Fruit fly (Drosophila melanogaster) whole organism, embryonic: ENCODE measurements around the gene yps.

Experiments
- Atf3 ChIP-seq: fragments of 200-800 bp; sonication (Bioruptor generic); optimal IDR thresholded peaks from 3 replicates; lab custom pipeline; 2016; ENCODE audit warnings: missing biosample characterization, missing genetic modification characterization
- Atf6 ChIP-seq: fragments of 200-800 bp; sonication (Bioruptor generic); IDR thresholded peaks from 2 replicates; pipeline ENCODE4 v1.3.6; 2022; ENCODE audit warnings: missing biosample characterization, missing genetic modification characterization
- Awh ChIP-seq: fragments of 200-800 bp; sonication (Bioruptor generic); IDR thresholded peaks from 2 replicates; pipeline ENCODE4, ENCODE4 v1.3.6; 2022; ENCODE audit warnings: missing biosample characterization, missing genetic modification characterization
- C15 ChIP-seq: fragments of 200-800 bp; sonication (Bioruptor generic); IDR thresholded peaks from 3 replicates; pipeline ENCODE4 v1.3.6; 2022; ENCODE audit warnings: missing biosample characterization, missing genetic modification characterization
- CG1024 ChIP-seq: fragments of 200-800 bp; sonication (Bioruptor generic); IDR thresholded peaks from 2 replicates; pipeline ENCODE4 v1.3.6; 2022; ENCODE audit warnings: missing biosample characterization, missing genetic modification characterization
- CG10959 ChIP-seq: fragments of 200-800 bp; sonication (Bioruptor generic); IDR thresholded peaks from 2 replicates; pipeline ENCODE4 v1.3.6; 2022; ENCODE audit warnings: missing biosample characterization, missing genetic modification characterization
- CG11504 ChIP-seq: fragments of 200-800 bp; sonication (Bioruptor generic); optimal IDR thresholded peaks from 3 replicates; lab custom pipeline; 2019; ENCODE audit warnings: missing biosample characterization, mild to moderate bottlenecking, missing genetic modification characterization, moderate library complexity
- CG12071 ChIP-seq: fragments of 200-800 bp; sonication (Bioruptor generic); optimal IDR thresholded peaks from 3 replicates; lab custom pipeline; 2018; ENCODE audit warnings: missing biosample characterization, mild to moderate bottlenecking, missing genetic modification characterization
- CG12155 ChIP-seq: fragments of 200-800 bp; sonication (Bioruptor generic); optimal IDR thresholded peaks from 3 replicates; lab custom pipeline; 2016; ENCODE audit warnings: missing biosample characterization, missing genetic modification characterization
- CG13775 ChIP-seq: fragments of 200-800 bp; sonication (Bioruptor generic); optimal IDR thresholded peaks from 3 replicates; lab custom pipeline; 2017; ENCODE audit warnings: missing biosample characterization, mild to moderate bottlenecking, missing genetic modification characterization
- CG1602 ChIP-seq: fragments of 200-800 bp; sonication (Bioruptor generic); optimal IDR thresholded peaks from 3 replicates; lab custom pipeline; 2016; ENCODE audit warnings: missing biosample characterization, missing genetic modification characterization
- CG16813 ChIP-seq: fragments of 200-800 bp; sonication (Bioruptor generic); IDR thresholded peaks from 3 replicates; pipeline ENCODE4 v1.3.6; 2022; ENCODE audit warnings: missing biosample characterization, missing genetic modification characterization; ENCODE audit not compliant: partially characterized antibody
- CG16815 ChIP-seq: fragments of 200-800 bp; sonication (Bioruptor generic); optimal IDR thresholded peaks from 3 replicates; lab custom pipeline; 2017; ENCODE audit warnings: missing biosample characterization, mild to moderate bottlenecking, missing genetic modification characterization
- CG1792 ChIP-seq: fragments of 200-800 bp; sonication (Bioruptor generic); optimal IDR thresholded peaks from 2 replicates; lab custom pipeline; 2016; ENCODE audit warnings: missing biosample characterization, missing genetic modification characterization
- CG18262 ChIP-seq: fragments of 200-800 bp; optimal IDR thresholded peaks from 3 replicates; lab custom pipeline; 2019; ENCODE audit warnings: missing biosample characterization, mild to moderate bottlenecking, missing genetic modification characterization, moderate library complexity
- CG31388 ChIP-seq: fragments of 200-800 bp; sonication (Bioruptor generic); optimal IDR thresholded peaks from 2 replicates; lab custom pipeline; 2016; ENCODE audit warnings: missing biosample characterization, missing genetic modification characterization
- CG43689 ChIP-seq: fragments of 200-800 bp; sonication (Bioruptor generic); IDR thresholded peaks from 2 replicates; pipeline ENCODE4 v1.3.6; 2022; ENCODE audit warnings: missing biosample characterization, missing genetic modification characterization
- CG5180 ChIP-seq: fragments of 200-800 bp; sonication (Bioruptor generic); optimal IDR thresholded peaks from 3 replicates; lab custom pipeline; 2017; ENCODE audit warnings: missing biosample characterization, missing genetic modification characterization, mild to moderate bottlenecking, moderate library complexity, missing genetic modification reagents
- CG7556 ChIP-seq: fragments of 200-800 bp; sonication (Bioruptor generic); optimal IDR thresholded peaks from 2 replicates; lab custom pipeline; 2017; ENCODE audit warnings: missing biosample characterization, mild to moderate bottlenecking, missing genetic modification characterization
- CG7745 ChIP-seq: fragments of 200-800 bp; sonication (Bioruptor generic); optimal IDR thresholded peaks from 2 replicates; lab custom pipeline; 2018; ENCODE audit warnings: missing biosample characterization, mild to moderate bottlenecking, missing genetic modification characterization, moderate library complexity
- CG8944 ChIP-seq: fragments of 200-800 bp; sonication (Bioruptor generic); optimal IDR thresholded peaks from 3 replicates; lab custom pipeline; 2016; ENCODE audit warnings: missing biosample characterization, missing genetic modification characterization
- CG9876 ChIP-seq: fragments of 200-800 bp; sonication (Bioruptor generic); optimal IDR thresholded peaks from 2 replicates; lab custom pipeline; 2016; ENCODE audit warnings: missing biosample characterization, missing genetic modification characterization
- CoRest ChIP-seq: fragments of 200-800 bp; sonication (Bioruptor generic); optimal IDR thresholded peaks from 3 replicates; lab custom pipeline; 2018; ENCODE audit warnings: missing biosample characterization, mild to moderate bottlenecking, missing genetic modification characterization, moderate library complexity
- E2f2 ChIP-seq: fragments of 200-800 bp; sonication (Bioruptor generic); IDR thresholded peaks from 2 replicates; pipeline ENCODE4 v1.3.6; 2022; ENCODE audit warnings: missing biosample characterization, missing genetic modification characterization
- Gug ChIP-seq: fragments of 200-800 bp; sonication (Bioruptor generic); IDR thresholded peaks from 4 replicates; pipeline ENCODE4 v1.3.6; 2022; ENCODE audit warnings: missing biosample characterization, missing genetic modification characterization
- H15 ChIP-seq: fragments of 200-800 bp; sonication (Bioruptor generic); IDR thresholded peaks from 3 replicates; pipeline ENCODE4 v1.3.6; 2022; ENCODE audit warnings: missing biosample characterization, missing genetic modification characterization
- HLH54F ChIP-seq: fragments of 200-800 bp; sonication (Bioruptor generic); optimal IDR thresholded peaks from 3 replicates; lab custom pipeline; 2016; ENCODE audit warnings: missing biosample characterization, missing genetic modification characterization
- Hmr ChIP-seq: fragments of 200-800 bp; sonication (Bioruptor generic); optimal IDR thresholded peaks from 3 replicates; lab custom pipeline; 2017; ENCODE audit warnings: mild to moderate bottlenecking, missing biosample characterization, missing genetic modification reagents, missing genetic modification characterization
- Hmx ChIP-seq: fragments of 200-800 bp; sonication (Bioruptor generic); optimal IDR thresholded peaks from 2 replicates; lab custom pipeline; 2016; ENCODE audit warnings: missing biosample characterization, missing genetic modification characterization
- Hr39 ChIP-seq: fragments of >200 bp; optimal IDR thresholded peaks from 2 replicates; lab custom pipeline; 2017
- Hsf ChIP-seq: fragments of 200-800 bp; sonication (Bioruptor generic); optimal IDR thresholded peaks from 3 replicates; lab custom pipeline; 2016; ENCODE audit warnings: missing biosample characterization, missing genetic modification characterization
- NC2β ChIP-seq: fragments of 200-800 bp; sonication (Bioruptor generic); optimal IDR thresholded peaks from 2 replicates; lab custom pipeline; 2016; ENCODE audit warnings: missing biosample characterization, missing genetic modification characterization
- Nf-YC ChIP-seq: fragments of 200-800 bp; optimal IDR thresholded peaks from 3 replicates; lab custom pipeline; 2019; ENCODE audit warnings: missing biosample characterization, mild to moderate bottlenecking, missing genetic modification characterization, moderate library complexity
- Optix ChIP-seq: fragments of 200-800 bp; sonication (Bioruptor generic); IDR thresholded peaks from 3 replicates; pipeline ENCODE4 v1.3.6; 2022; ENCODE audit warnings: missing biosample characterization, missing genetic modification characterization
- amos ChIP-seq: fragments of 200-800 bp; sonication (Bioruptor generic); IDR thresholded peaks from 2 replicates; pipeline ENCODE4 v1.3.6; 2022; ENCODE audit warnings: missing biosample characterization, missing genetic modification characterization; ENCODE audit not compliant: partially characterized antibody
- az2 ChIP-seq: fragments of 200-800 bp; sonication (Bioruptor generic); optimal IDR thresholded peaks from 3 replicates; lab custom pipeline; 2016; ENCODE audit warnings: missing biosample characterization, missing genetic modification characterization
- btn ChIP-seq: fragments of 200-800 bp; sonication (Bioruptor generic); optimal IDR thresholded peaks from 2 replicates; lab custom pipeline; 2016; ENCODE audit warnings: missing biosample characterization, missing genetic modification characterization
- ci ChIP-seq: fragments of 200-800 bp; sonication (Bioruptor generic); IDR thresholded peaks from 3 replicates; pipeline ENCODE4 v1.3.6; 2022; ENCODE audit warnings: missing biosample characterization, missing genetic modification characterization
- crol ChIP-seq: fragments of 200-800 bp; sonication (Bioruptor generic); IDR thresholded peaks from 2 replicates; pipeline ENCODE4 v1.3.6; 2022; ENCODE audit warnings: missing biosample characterization, missing genetic modification characterization
- fu2 ChIP-seq: fragments of 200-800 bp; sonication (Bioruptor generic); optimal IDR thresholded peaks from 2 replicates; lab custom pipeline; 2016; ENCODE audit warnings: missing biosample characterization, missing genetic modification characterization
- gfzf ChIP-seq: fragments of 200-800 bp; sonication (Bioruptor generic); optimal IDR thresholded peaks from 2 replicates; lab custom pipeline; 2016; ENCODE audit warnings: missing biosample characterization, mild to moderate bottlenecking, missing genetic modification characterization, moderate library complexity
- gsb ChIP-seq: fragments of 200-800 bp; sonication (Bioruptor generic); IDR thresholded peaks from 2 replicates; pipeline ENCODE4 v1.3.6; 2022; ENCODE audit warnings: missing biosample characterization, missing genetic modification characterization
- gt ChIP-seq: fragments of 200-800 bp; sonication (Bioruptor generic); IDR thresholded peaks from 2 replicates; pipeline ENCODE4 v1.3.6; 2022; ENCODE audit warnings: missing biosample characterization, missing genetic modification characterization
- insv ChIP-seq, 2 experiments: fragments of 200-800 bp; sonication (Bioruptor generic); optimal IDR thresholded peaks; 3 replicates each; lab custom pipeline; 2016 to 2018; ENCODE audit warnings: missing biosample characterization in 2 of 2, missing genetic modification characterization in 2 of 2
- mam ChIP-seq: fragments of 200-800 bp; sonication (Bioruptor generic); optimal IDR thresholded peaks from 3 replicates; lab custom pipeline; 2016; ENCODE audit warnings: missing biosample characterization, missing genetic modification characterization
- nau ChIP-seq: fragments of 200-800 bp; sonication (Bioruptor generic); optimal IDR thresholded peaks from 3 replicates; lab custom pipeline; 2017; ENCODE audit warnings: missing biosample characterization, mild to moderate bottlenecking, missing genetic modification characterization, missing genetic modification reagents
- pan ChIP-seq, 4 experiments: fragments of >200 bp in 3 of 4; fragments of 200-800 bp in 1 of 4; sonication (Bioruptor generic) in 1 of 4; optimal IDR thresholded peaks in 3 of 4; IDR thresholded peaks in 1 of 4; 2 replicates each; pipeline versions ENCODE4 v1.3.6 to Lab custom; 2017 to 2022; ENCODE audit warnings: missing biosample characterization in 2 of 4, missing genetic modification characterization in 2 of 4, mixed read lengths in 1 of 4
- seq ChIP-seq: fragments of 200-800 bp; sonication (Bioruptor generic); IDR thresholded peaks from 2 replicates; pipeline ENCODE4 v1.3.6; 2022; ENCODE audit warnings: missing biosample characterization, missing genetic modification characterization
- slou ChIP-seq: fragments of 200-800 bp; sonication (Bioruptor generic); optimal IDR thresholded peaks from 3 replicates; lab custom pipeline; 2016; ENCODE audit warnings: missing biosample characterization, missing genetic modification characterization
- sug ChIP-seq: fragments of 200-800 bp; optimal IDR thresholded peaks from 2 replicates; lab custom pipeline; 2019; ENCODE audit warnings: missing biosample characterization, mild to moderate bottlenecking, missing genetic modification characterization, moderate library complexity
- tup ChIP-seq: fragments of 200-800 bp; sonication (Bioruptor generic); optimal IDR thresholded peaks from 2 replicates; lab custom pipeline; 2016; ENCODE audit warnings: missing biosample characterization, mild to moderate bottlenecking, missing genetic modification characterization, moderate library complexity

yps gene

DNA sequence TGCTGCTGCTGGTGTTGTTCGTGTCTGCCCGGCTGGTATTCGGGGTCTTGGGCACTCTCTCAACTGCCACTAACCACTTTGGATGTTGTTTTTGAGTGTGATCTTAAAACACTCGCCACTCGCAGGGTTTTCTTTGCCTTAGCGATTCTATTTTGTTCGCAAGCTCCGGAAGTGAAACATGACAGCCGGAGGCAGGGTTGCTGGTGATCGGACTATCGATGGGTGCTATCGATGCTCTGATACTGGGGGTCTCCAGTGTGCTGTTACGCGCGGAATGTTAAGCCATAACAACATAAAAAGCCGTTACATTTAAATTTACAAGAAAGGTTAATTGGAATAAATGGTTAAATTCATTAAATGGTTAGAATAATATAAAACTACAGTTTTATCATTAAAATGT is at the start of gene yps (continued):
- peak; percentile 78 for TF ChIP-seq Nf-YC
- TF ChIP-seq CG43689 (GFP tag; lab: Robert Waterston, UW) = peak; percentile 83
- TF ChIP-seq CG12071 (GFP tag; lab: Kevin White, UChicago) = peak; percentile 97
- TF ChIP-seq NC2β (GFP tag; lab: Kevin White, UChicago) = peak; percentile 99
- TF ChIP-seq mam (GFP tag; lab: Kevin White, UChicago) = peak; percentile 77
- peak; percentile 55 for TF ChIP-seq CG16815 (GFP tag; lab: Kevin White, UChicago)
- peak; percentile 86 for TF ChIP-seq CG5180 (GFP tag; lab: Kevin White, UChicago)
- TF ChIP-seq Awh (GFP tag; lab: Robert Waterston, UW) = peak; percentile 92
- TF ChIP-seq CG16813 (GFP tag; lab: Robert Waterston, UW) = peak; percentile 79
- peak; percentile 39; the same call in 1 of the 2 replicates for TF ChIP-seq crol
- peak; percentile 92 for TF ChIP-seq CG9876 (GFP tag; lab: Kevin White, UChicago)
- TF ChIP-seq btn (GFP tag; lab: Kevin White, UChicago) = peak; percentile 88
- TF ChIP-seq gfzf = peak; percentile 39
- TF ChIP-seq H15 = peak; percentile 89
- peak; percentile 87 for TF ChIP-seq CG7745
- peak; percentile 89 for TF ChIP-seq amos (GFP tag; lab: Robert Waterston, UW)
- TF ChIP-seq Atf3 (GFP tag; lab: Kevin White, UChicago) = peak; percentile 87
- TF ChIP-seq slou (GFP tag; lab: Kevin White, UChicago) = peak; percentile 80
- TF ChIP-seq gsb (GFP tag; lab: Robert Waterston, UW) = peak; percentile 74
- TF ChIP-seq tup (GFP tag; lab: Kevin White, UChicago) = peak; percentile 90
- peak; percentile 88 for TF ChIP-seq CG12155 (GFP tag; lab: Kevin White, UChicago)
- TF ChIP-seq Hmr = peak; percentile 99
- peak; percentile 78 for TF ChIP-seq E2f2 (GFP tag; lab: Robert Waterston, UW)
- peak; percentile 83 for TF ChIP-seq fu2
- TF ChIP-seq CG1602 (GFP tag; lab: Kevin White, UChicago) = peak; percentile 61
- TF ChIP-seq Hsf (GFP tag; lab: Kevin White, UChicago) = peak; percentile 90
- peak; percentile 91 for TF ChIP-seq CG1792
- peak; percentile 87 for TF ChIP-seq HLH54F (GFP tag; lab: Kevin White, UChicago)
- TF ChIP-seq CG8944 (GFP tag; lab: Kevin White, UChicago) = peak; percentile 80
- TF ChIP-seq C15 (GFP tag; lab: Robert Waterston, UW) = peak; percentile 90
- peak; percentile 84 for TF ChIP-seq CoRest (tag; lab: Kevin White, UChicago)
- TF ChIP-seq Atf6 = peak; percentile 90
- TF ChIP-seq insv (GFP tag; optimal IDR thresholded peaks at IDR 0.05; lab: Kevin White, UChicago) = peak in 1 of 2 experiments; percentile 85
- peak; percentile 83 for TF ChIP-seq CG7556 (GFP tag; lab: Kevin White, UChicago)
- peak; percentile 86 for TF ChIP-seq CG18262
- peak; percentile 85 for TF ChIP-seq CG11504
- no peak for TF ChIP-seq Hr39 (lab: Kevin White, UChicago)
- TF ChIP-seq seq (GFP tag; lab: Robert Waterston, UW) = peak; percentile 84
- TF ChIP-seq CG1024 (GFP tag; lab: Robert Waterston, UW) = peak; percentile 90
- TF ChIP-seq CG10959 = peak; percentile 88; the same call in 1 of the 2 replicates
- TF ChIP-seq CG13775 = peak; percentile 97
- TF ChIP-seq az2 (GFP tag; lab: Kevin White, UChicago) = peak; percentile 82
- TF ChIP-seq pan (optimal IDR thresholded peaks at IDR 0.05; lab: Kevin White, UChicago) = no peak
- peak in 1 of 2 experiments; percentile 93 for TF ChIP-seq pan (GFP tag; optimal IDR thresholded peaks at IDR 0.05 in 1 of 2, IDR thresholded peaks at IDR 0.05 in 1 of 2)
- TF ChIP-seq Gug (GFP tag; lab: Robert Waterston, UW) = peak; percentile 52; the same call in 2 of the 4 replicates
- peak; percentile 95 for TF ChIP-seq sug (tag; lab: Kevin White, UChicago)
- no peak for TF ChIP-seq nau (GFP tag; lab: Kevin White, UChicago)
- peak; percentile 88 for TF ChIP-seq Optix (GFP tag; lab: Robert Waterston, UW)
- TF ChIP-seq Hmx (GFP tag; lab: Kevin White, UChicago) = peak; percentile 27
- TF ChIP-seq gt = peak; percentile 55
- TF ChIP-seq CG31388 (GFP tag; lab: Kevin White, UChicago) = peak; percentile 23
- TF ChIP-seq ci (GFP tag; lab: Robert Waterston, UW) = peak; percentile 99
